Fruit fly (Drosophila melanogaster): Measurements from ENCODE around the gene Cpr76Bd.

The Cpr76Bd gene

dm6 chr3L:19585979-19586378 is 53.4 kb downstream of the Cpr76Bd start, which contains the start of the genes CG9231 and CG9330 (continued):
- TF ChIP-seq Ptx1 (GFP tag; IDR thresholded peaks at IDR 0.05) (peak; percentile 11; the same call in 1 of the 2 replicates), jumu (GFP tag; optimal IDR thresholded peaks at IDR 0.05) (peak; percentile 32), mirr (GFP tag; optimal IDR thresholded peaks at IDR 0.05) (no peak), lilli (GFP tag; optimal IDR thresholded peaks at IDR 0.05) (peak; percentile 58), Eip74EF (GFP tag; optimal IDR thresholded peaks at IDR 0.05) (peak in 1 of 2 experiments; percentile 41), Med (GFP tag) (peak; percentile 83), Ets97D (GFP tag; optimal IDR thresholded peaks at IDR 0.05) (peak; percentile 88), CG12659 (GFP tag; optimal IDR thresholded peaks at IDR 0.05) (peak; percentile 84), CoRest (tag; optimal IDR thresholded peaks at IDR 0.05) (peak; percentile 36), D19A (tag; optimal IDR thresholded peaks at IDR 0.05) (peak; percentile 48), az2 (GFP tag; optimal IDR thresholded peaks at IDR 0.05) (peak; percentile 9), gcm (GFP tag; optimal IDR thresholded peaks at IDR 0.05) (peak; percentile 32), Stat92E (GFP tag; optimal IDR thresholded peaks at IDR 0.05) (peak in 1 of 3 experiments; percentile 42), CG9797 (GFP tag; optimal IDR thresholded peaks at IDR 0.05) (peak; percentile 86), CG13894 (tag; optimal IDR thresholded peaks at IDR 0.05) (peak; percentile 41), CG15514 (GFP tag; optimal IDR thresholded peaks at IDR 0.05) (peak; percentile 50), CG17802 (tag; optimal IDR thresholded peaks at IDR 0.05) (peak; percentile 88), nmo (GFP tag; optimal IDR thresholded peaks at IDR 0.05) (peak; percentile 55), Deaf1 (tag; optimal IDR thresholded peaks at IDR 0.05) (peak; percentile 49), MESR4 (GFP tag; optimal IDR thresholded peaks at IDR 0.05) (peak; percentile 45), Bteb2 (GFP tag; optimal IDR thresholded peaks at IDR 0.05) (peak; percentile 14), pum (GFP tag; optimal IDR thresholded peaks at IDR 0.05) (peak; percentile 18), CG12236 (GFP tag; optimal IDR thresholded peaks at IDR 0.05) (no peak), Xbp1 (GFP tag; optimal IDR thresholded peaks at IDR 0.05) (peak; percentile 45), YL-1 (GFP tag; optimal IDR thresholded peaks at IDR 0.05) (peak; percentile 92), CG13624 (GFP tag; optimal IDR thresholded peaks at IDR 0.05) (peak; percentile 22), MBD-R2 (GFP tag; IDR thresholded peaks at IDR 0.05) (peak; percentile 60), CG13775 (GFP tag; optimal IDR thresholded peaks at IDR 0.05) (peak; percentile 41), CG11695 (GFP tag; IDR thresholded peaks at IDR 0.05) (no peak), Max (GFP tag; optimal IDR thresholded peaks at IDR 0.05) (peak; percentile 25), zfh1 (GFP tag; IDR thresholded peaks at IDR 0.05) (0 out of 3 replicates have a peak, but pooled peaks have one; percentile 5), crol (GFP tag; IDR thresholded peaks at IDR 0.05) (no peak), chn (GFP tag; optimal IDR thresholded peaks at IDR 0.05) (peak; percentile 1), stc (GFP tag; IDR thresholded peaks at IDR 0.05) (no peak), Hsf (GFP tag; optimal IDR thresholded peaks at IDR 0.05) (peak; percentile 24), Pdp1 (GFP tag; optimal IDR thresholded peaks at IDR 0.05) (peak; percentile 13 to 14), CG9727 (GFP tag; optimal IDR thresholded peaks at IDR 0.05) (no peak), hbn (GFP tag; IDR thresholded peaks at IDR 0.05; ENCODE audit: partially characterized antibody) (no peak), CG9215 (GFP tag; IDR thresholded peaks at IDR 0.05) (no peak), knrl (GFP tag; IDR thresholded peaks at IDR 0.05; ENCODE audit: partially characterized antibody) (0 out of 3 replicates have a peak, but pooled peaks have one; percentile 32), kni (GFP tag; optimal IDR thresholded peaks at IDR 0.05) (peak; percentile 38), CG10209 (GFP tag; optimal IDR thresholded peaks at IDR 0.05) (no peak), CG3995 (GFP tag; optimal IDR thresholded peaks at IDR 0.05) (peak; percentile 91), dpn (GFP tag; optimal IDR thresholded peaks at IDR 0.05) (peak; percentile 32 to 36), sc (optimal IDR thresholded peaks at IDR 0.05) (no peak), sc (GFP tag; optimal IDR thresholded peaks at IDR 0.05) (no peak), CG14710 (tag; optimal IDR thresholded peaks at IDR 0.05) (peak; percentile 81), pita (GFP tag; optimal IDR thresholded peaks at IDR 0.05) (no peak), Asciz (GFP tag; optimal IDR thresholded peaks at IDR 0.05) (peak; percentile 10), sd (tag; optimal IDR thresholded peaks at IDR 0.05) (peak; percentile 50)
